Worm (Caenorhabditis elegans) whole organism, L4 larva: ENCODE measurements around the gene C05D11.13.

ENCODE experiments used
- Y48G9A.11 ChIP-seq: fragments of 200-800 bp; sonication (Bioruptor generic); IDR thresholded peaks from 2 replicates; pipeline ENCODE4 v1.3.6; 2022; ENCODE audit warnings: missing genetic modification reagents, missing genetic modification characterization, missing compliant biosample characterization
- aha-1 ChIP-seq: fragments of 150-350 bp; peaks from one replicate; lab custom pipeline; 2014; ENCODE audit warnings: missing biosample characterization, missing genetic modification characterization
- duxl-1 ChIP-seq: sonication (generic microtip); optimal IDR thresholded peaks from 2 replicates; lab custom pipeline; 2016; ENCODE audit warnings: mild to moderate bottlenecking, missing genetic modification characterization, moderate library complexity, missing compliant biosample characterization; ENCODE audit not compliant: poor library complexity
- nhr-237 ChIP-seq: sonication (generic microtip); optimal IDR thresholded peaks from 2 replicates; lab custom pipeline; 2017; ENCODE audit warnings: missing biosample characterization, missing genetic modification characterization
- nhr-25 ChIP-seq: sonication (generic microtip); optimal IDR thresholded peaks from 2 replicates; lab custom pipeline; 2017; ENCODE audit warnings: missing genetic modification characterization, mild to moderate bottlenecking, missing compliant biosample characterization, antibody characterized with exemption, moderate library complexity, borderline replicate concordance; ENCODE audit not compliant: insufficient read depth
- nhr-48 ChIP-seq: sonication (generic microtip); optimal IDR thresholded peaks from 2 replicates; lab custom pipeline; 2016; ENCODE audit warnings: mild to moderate bottlenecking, missing genetic modification characterization, missing compliant biosample characterization

ce11 chrIII:6462610-6463009 lies 18.2 kb upstream of the C05D11.13 start, which contains the start of gene T26A5.8:
- TF ChIP-seq nhr-48 (no peak), Y48G9A.11 (GFP tag; lab: Robert Waterston, UW) (peak; percentile 62), duxl-1 (tag; lab: Kevin White, UChicago) (peak; percentile 60), nhr-237 (no peak), aha-1 (tag; lab: Kevin White, UChicago) (peak; percentile 95), nhr-25 (no peak)
